Fruit fly (Drosophila melanogaster): ENCODE data around the gene Or85f.

The Or85f gene

DNA sequence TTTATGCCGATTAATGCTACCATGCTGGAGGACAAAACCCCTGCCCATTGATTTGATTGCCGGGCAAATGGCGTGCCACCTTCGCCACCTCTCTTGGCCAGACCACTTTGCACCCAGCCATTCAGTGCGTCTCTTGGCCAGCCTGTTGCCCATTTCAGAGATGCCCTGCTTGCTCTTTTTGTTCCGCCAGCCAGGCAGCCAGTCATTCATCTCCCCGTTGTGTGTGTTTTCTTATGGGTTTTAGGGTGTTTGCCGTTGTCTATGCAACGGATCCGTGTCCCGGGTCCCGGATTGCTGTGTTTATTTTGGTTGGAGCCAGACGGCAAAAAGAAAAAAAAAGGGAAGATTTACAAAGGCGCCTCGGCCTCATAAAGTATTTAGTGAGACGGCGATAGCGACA is 2.0 kb upstream of the Or85f start:
- TF ChIP-seq insv (optimal IDR thresholded peaks at IDR 0.05) (no peak), Sin3A (optimal IDR thresholded peaks at IDR 0.05) (no peak), Myc (optimal IDR thresholded peaks at IDR 0.05) (no peak), h (optimal IDR thresholded peaks at IDR 0.05) (no peak), ttk (optimal IDR thresholded peaks at IDR 0.05) (no peak), psq (optimal IDR thresholded peaks at IDR 0.05) (no peak)

DNA sequence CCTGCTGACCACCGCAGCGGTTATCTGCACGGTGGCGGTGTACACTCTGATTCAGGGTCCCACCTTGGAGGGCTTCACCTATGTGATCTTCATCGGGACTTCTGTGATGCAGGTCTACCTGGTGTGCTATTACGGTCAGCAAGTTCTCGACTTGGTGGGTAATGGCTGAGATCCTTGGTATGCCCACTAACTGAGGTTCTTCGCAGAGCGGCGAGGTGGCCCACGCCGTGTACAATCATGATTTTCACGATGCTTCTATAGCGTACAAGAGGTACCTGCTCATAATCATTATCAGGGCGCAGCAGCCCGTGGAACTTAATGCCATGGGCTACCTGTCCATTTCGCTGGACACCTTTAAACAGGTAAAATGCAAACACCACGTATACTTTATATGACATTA is 1.1 kb downstream of the Or85f start:
- TF ChIP-seq insv (optimal IDR thresholded peaks at IDR 0.05) (no peak), ttk (optimal IDR thresholded peaks at IDR 0.05) (no peak), psq (optimal IDR thresholded peaks at IDR 0.05) (no peak), Sin3A (optimal IDR thresholded peaks at IDR 0.05) (no peak), Myc (optimal IDR thresholded peaks at IDR 0.05) (no peak), h (optimal IDR thresholded peaks at IDR 0.05) (no peak)

DNA sequence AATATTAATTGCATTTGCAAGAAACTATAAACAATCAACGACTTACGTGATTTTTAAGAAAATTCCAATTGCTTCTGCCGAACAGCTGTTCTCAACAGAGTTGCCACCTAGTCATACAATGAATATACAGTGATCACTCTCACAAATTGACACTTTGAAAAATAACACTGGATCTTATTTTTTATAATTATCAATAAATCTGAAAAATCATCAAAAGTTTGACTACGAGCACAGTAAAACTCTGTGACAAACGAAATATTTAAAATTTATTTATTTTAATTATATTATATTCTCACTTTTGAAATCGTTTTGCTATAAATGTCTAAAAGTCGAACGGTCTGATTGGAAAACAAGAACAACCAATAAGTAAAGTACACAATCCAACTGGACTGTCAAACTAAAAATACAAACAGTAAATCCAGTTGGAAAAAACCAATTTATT is 2.0 kb downstream of the Or85f start, which contains the start of gene CG34117:
Gene CG34117, minus strand, starts transcription at position 103 of the 442 bp plus-strand sequence.
- no peak for TF ChIP-seq insv (optimal IDR thresholded peaks at IDR 0.05)
- TF ChIP-seq ttk (optimal IDR thresholded peaks at IDR 0.05), result no peak
- no peak for TF ChIP-seq psq (optimal IDR thresholded peaks at IDR 0.05)
- TF ChIP-seq h (optimal IDR thresholded peaks at IDR 0.05), result no peak
- TF ChIP-seq Sin3A (optimal IDR thresholded peaks at IDR 0.05), result no peak
- no peak for TF ChIP-seq Myc (optimal IDR thresholded peaks at IDR 0.05)

DNA sequence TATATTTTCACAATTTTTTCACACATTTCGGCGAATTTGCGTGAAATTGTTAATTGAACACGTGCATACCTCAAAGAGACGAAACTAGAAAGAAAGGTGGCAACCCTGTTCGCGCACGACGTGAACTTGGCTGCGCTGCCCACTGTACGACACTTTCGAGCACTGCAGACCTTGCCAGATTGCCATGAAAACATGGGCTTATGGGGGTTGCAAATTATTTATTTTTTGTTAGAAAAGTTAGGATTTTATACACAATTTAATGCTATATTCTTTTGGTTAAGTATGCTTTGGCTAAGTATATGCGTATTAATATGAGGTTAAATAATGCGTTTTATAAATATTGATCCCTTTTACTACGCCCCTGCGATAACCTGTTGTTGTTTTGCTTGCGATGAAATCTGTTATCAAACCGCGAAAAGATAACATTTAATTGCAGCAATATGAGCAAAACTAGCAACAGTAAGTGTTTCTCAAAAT is 3.2 kb downstream of the Or85f start, which contains the start of the genes RpL34b and CG8132:
Gene RpL34b, minus strand, starts transcription at position 100 of the 477 bp plus-strand sequence.
Gene CG8132, plus strand, starts transcription at position 369 of the 477 bp plus-strand sequence.
- TF ChIP-seq Sin3A (optimal IDR thresholded peaks at IDR 0.05), result no peak
- TF ChIP-seq Myc (optimal IDR thresholded peaks at IDR 0.05), result no peak
- TF ChIP-seq psq (optimal IDR thresholded peaks at IDR 0.05), result no peak
- TF ChIP-seq ttk (optimal IDR thresholded peaks at IDR 0.05), result no peak
- TF ChIP-seq h (optimal IDR thresholded peaks at IDR 0.05), result no peak
- TF ChIP-seq insv (optimal IDR thresholded peaks at IDR 0.05), result no peak

DNA sequence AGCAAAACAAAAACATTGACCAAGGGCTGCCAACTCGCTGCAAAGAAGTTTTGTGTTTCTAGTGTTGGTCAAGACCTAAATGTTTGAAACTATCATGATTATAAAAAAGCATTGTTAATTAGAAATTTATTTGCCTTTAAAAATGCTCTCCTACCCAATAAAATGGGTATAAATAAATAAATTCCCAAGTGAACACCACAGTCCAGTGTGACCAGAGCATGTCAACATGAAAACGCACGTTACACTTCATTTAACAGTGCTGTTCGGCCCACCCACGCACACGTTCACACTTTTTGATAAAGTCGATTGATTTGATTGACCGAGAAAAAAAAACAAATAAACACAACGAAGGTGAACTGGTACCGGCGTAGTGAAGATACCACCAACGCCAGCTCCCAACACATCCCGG is 6.1 kb downstream of the Or85f start, which contains the start of the genes CG9356, BBIP1 and CG8135:
Gene CG9356, minus strand, starts transcription at position 166 of the 409 bp plus-strand sequence.
Gene BBIP1, plus strand, starts transcription at position 282 of the 409 bp plus-strand sequence.
Gene CG8135, plus strand, starts transcription at position 282 of the 409 bp plus-strand sequence.
- no peak for TF ChIP-seq psq (optimal IDR thresholded peaks at IDR 0.05)
- TF ChIP-seq Sin3A (optimal IDR thresholded peaks at IDR 0.05), result no peak
- TF ChIP-seq h (optimal IDR thresholded peaks at IDR 0.05), result no peak
- TF ChIP-seq ttk (optimal IDR thresholded peaks at IDR 0.05), result no peak
- no peak for TF ChIP-seq insv (optimal IDR thresholded peaks at IDR 0.05)
- TF ChIP-seq Myc (optimal IDR thresholded peaks at IDR 0.05), result no peak

DNA sequence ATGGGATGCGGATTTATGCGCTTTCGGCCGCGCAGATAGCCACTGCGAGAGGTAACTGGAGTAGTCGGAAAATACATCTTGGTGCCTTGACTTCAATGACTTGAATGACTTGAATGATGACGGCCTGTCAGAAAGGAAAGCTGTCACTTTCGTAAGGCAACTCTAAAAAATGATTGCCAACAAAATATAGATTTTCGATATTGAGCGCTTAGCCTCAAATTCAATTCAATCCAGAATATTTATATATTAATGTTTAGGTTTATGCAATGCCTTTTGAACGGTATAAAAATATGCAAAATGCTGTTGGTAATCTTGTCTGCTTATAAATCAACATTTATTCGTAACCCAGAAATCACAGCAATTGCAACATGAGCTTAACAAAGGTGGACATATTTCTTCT is 10.1 kb downstream of the Or85f start, which contains the start of gene CG44261:
Gene CG44261, minus strand, starts transcription at position 101 of the 400 bp plus-strand sequence.
- TF ChIP-seq psq (optimal IDR thresholded peaks at IDR 0.05), result no peak
- no peak for TF ChIP-seq ttk (optimal IDR thresholded peaks at IDR 0.05)
- TF ChIP-seq insv (optimal IDR thresholded peaks at IDR 0.05), result no peak
- no peak for TF ChIP-seq h (optimal IDR thresholded peaks at IDR 0.05)
- no peak for TF ChIP-seq Myc (optimal IDR thresholded peaks at IDR 0.05)
- TF ChIP-seq Sin3A (optimal IDR thresholded peaks at IDR 0.05), result no peak

DNA sequence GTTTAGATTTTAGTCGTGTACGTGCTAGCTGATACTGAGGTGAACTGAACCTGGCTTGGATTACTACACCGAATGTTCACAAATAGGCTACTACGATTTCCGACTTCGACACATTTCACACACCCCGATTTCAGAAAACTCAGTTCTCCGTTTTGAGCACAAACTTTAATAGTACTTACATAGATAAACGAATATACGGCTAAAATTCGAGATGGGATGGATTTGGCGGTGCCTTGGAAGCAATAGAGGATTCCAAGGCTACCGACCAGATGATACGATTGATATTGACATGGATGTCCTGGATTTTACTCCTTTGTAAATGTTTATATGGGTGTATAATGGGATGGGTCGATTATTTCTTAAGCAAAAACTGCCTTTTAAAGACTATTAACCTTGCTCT is 12.2 kb downstream of the Or85f start, which contains the start of gene betaTub85D:
Gene betaTub85D, minus strand, starts transcription at position 101 of the 400 bp plus-strand sequence.
- no peak for TF ChIP-seq insv (optimal IDR thresholded peaks at IDR 0.05)
- TF ChIP-seq psq (optimal IDR thresholded peaks at IDR 0.05), result no peak
- TF ChIP-seq Sin3A (optimal IDR thresholded peaks at IDR 0.05), result no peak
- no peak for TF ChIP-seq ttk (optimal IDR thresholded peaks at IDR 0.05)
- TF ChIP-seq Myc (optimal IDR thresholded peaks at IDR 0.05), result no peak
- TF ChIP-seq h (optimal IDR thresholded peaks at IDR 0.05), result no peak

DNA sequence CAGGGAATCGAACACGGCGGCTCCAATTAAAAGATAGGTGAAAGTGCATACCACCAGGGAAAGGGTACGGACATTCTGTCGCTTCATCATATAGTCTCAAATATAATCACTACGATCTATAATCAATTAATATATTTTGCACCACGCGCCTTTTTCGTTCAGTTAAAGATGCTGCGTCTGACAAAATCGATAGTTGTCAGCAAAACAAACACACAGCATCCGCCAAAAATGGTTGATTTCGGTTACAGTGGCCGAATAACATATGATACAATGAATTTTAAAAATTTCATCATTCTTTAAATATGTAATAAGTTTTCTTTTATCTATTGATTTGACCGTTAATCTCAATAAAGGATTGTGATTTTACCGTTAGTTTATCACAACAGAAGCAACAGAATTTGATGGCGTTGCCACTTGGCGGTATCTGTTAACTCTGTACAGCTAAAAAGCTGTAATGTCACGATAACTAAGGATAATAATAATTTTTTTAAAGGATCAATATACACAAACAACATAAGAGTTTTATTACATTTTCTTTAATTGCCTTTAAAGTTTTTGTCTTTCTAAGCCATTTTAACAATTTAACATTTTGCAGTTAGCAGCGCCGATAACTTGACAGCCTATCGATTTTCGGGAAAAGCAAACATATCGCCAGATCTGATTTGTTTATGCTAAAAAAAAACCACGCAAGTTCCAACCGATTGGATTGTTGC is 14.1 kb downstream of the Or85f start, which contains the start of the genes Task7 and alpha-Man-IIa:
Gene Task7, minus strand, starts transcription at position 366 of the 713 bp plus-strand sequence.
Gene alpha-Man-IIa, plus strand, starts transcription at position 621 of the 713 bp plus-strand sequence.
- TF ChIP-seq psq (optimal IDR thresholded peaks at IDR 0.05), result no peak
- no peak for TF ChIP-seq Myc (optimal IDR thresholded peaks at IDR 0.05)
- no peak for TF ChIP-seq h (optimal IDR thresholded peaks at IDR 0.05)
- no peak for TF ChIP-seq insv (optimal IDR thresholded peaks at IDR 0.05)
- TF ChIP-seq Sin3A (optimal IDR thresholded peaks at IDR 0.05), result no peak
- TF ChIP-seq ttk (optimal IDR thresholded peaks at IDR 0.05), result no peak

DNA sequence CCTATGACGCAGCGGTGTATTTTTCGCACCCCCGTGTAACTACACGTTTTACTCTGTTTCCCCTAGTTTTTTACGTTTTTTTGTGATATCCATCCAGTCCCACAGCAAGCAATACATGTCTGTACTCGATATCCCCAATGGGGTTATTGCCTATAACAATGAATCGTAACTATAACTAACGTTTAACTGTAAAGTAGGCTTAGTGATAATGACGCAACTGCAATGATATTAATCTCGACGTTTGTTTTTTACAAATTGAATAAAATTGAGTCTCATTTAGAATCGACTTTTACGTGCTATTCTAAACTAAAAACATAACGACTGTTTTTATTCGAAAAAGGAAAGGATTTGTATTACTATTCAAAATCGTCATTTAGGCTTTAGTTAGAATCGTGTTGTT is 19.0 kb downstream of the Or85f start:
- TF ChIP-seq Sin3A (optimal IDR thresholded peaks at IDR 0.05) (no peak), psq (optimal IDR thresholded peaks at IDR 0.05) (no peak), ttk (optimal IDR thresholded peaks at IDR 0.05) (no peak), insv (optimal IDR thresholded peaks at IDR 0.05) (no peak), Myc (optimal IDR thresholded peaks at IDR 0.05) (no peak), h (optimal IDR thresholded peaks at IDR 0.05) (no peak)

DNA sequence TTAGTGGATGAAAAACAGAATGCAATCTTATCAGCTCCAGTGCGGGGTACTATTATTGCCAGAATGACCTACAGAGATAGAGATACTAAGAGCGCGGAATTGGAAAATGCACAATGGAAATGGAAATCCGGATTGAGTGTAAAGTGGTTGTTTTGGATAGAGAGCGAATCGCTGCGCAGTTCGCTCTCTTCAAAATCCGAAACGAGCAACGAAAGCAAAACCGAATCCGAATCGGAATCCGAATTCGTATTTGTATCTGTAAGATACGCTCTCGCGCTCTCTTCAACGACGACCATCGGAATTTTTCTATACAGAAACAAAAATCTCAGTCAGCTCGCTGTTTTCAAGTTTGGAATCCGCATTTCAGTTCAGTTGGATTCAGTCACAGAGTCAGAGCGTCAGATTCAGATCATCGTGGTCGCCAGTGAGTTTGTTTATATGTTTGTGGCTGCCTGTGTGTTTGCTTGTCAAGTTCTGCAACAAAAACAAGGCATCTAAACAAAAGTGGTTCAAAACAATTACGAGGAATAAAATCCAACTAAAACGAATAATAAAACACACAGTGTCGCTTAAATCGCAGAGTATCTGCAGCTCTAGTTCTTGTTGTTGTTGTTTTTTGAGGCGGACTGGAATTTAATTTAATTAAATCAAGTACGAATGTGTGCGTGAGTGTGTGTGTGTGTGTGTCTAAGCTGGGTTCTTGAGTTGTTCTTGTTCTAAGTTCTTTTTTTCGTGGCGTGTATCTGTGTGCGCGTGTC is 19.8 kb downstream of the Or85f start, which contains the start of gene ps:
Gene ps, plus strand, starts transcription at position 364 of the 758 bp plus-strand sequence.
- TF ChIP-seq insv (optimal IDR thresholded peaks at IDR 0.05), result no peak
- TF ChIP-seq h (optimal IDR thresholded peaks at IDR 0.05), result no peak
- no peak for TF ChIP-seq Sin3A (optimal IDR thresholded peaks at IDR 0.05)
- no peak for TF ChIP-seq ttk (optimal IDR thresholded peaks at IDR 0.05)
- no peak for TF ChIP-seq psq (optimal IDR thresholded peaks at IDR 0.05)
- no peak for TF ChIP-seq Myc (optimal IDR thresholded peaks at IDR 0.05)
